Fruit fly (Drosophila melanogaster): ENCODE data around the gene CG33299.
A peak's percentile ranks its signal among the peaks of the same experiment; 100 is the strongest.

The CG33299 gene

DNA sequence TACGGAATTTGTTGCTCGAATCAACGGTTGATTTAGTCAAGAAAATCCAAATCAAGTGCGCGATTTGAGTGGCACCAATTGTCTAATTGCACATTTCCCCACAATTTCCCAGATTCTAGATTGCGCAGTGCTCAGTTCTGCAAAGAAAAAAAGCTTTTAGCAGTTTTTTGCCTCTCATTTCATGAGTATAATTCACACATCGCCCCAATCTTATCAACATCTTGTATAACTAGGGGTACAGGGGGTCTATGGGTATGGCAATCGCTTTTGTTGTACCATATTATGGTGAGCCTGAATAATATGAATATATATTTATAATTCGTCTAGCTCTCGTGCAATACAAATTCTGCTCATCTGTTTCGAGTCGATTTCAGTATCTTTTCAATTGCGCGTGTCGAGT is 37.5 kb upstream of the CG33299 start:
- TF ChIP-seq fd96Ca (GFP tag; IDR thresholded peaks at IDR 0.05) (no peak), CG13204 (GFP tag; optimal IDR thresholded peaks at IDR 0.05) (no peak), Pif1B (GFP tag; optimal IDR thresholded peaks at IDR 0.05) (no peak), CG12605 (GFP tag; IDR thresholded peaks at IDR 0.05) (no peak), CG8159 (tag; optimal IDR thresholded peaks at IDR 0.05) (no peak), CG14655 (GFP tag; optimal IDR thresholded peaks at IDR 0.05) (no peak), EcR (GFP tag; optimal IDR thresholded peaks at IDR 0.05) (no peak), Ets98B (GFP tag; IDR thresholded peaks at IDR 0.05) (no peak), CG34367 (tag; optimal IDR thresholded peaks at IDR 0.05) (no peak), Pif1A (GFP tag; optimal IDR thresholded peaks at IDR 0.05) (no peak), Snoo (tag; optimal IDR thresholded peaks at IDR 0.05) (no peak), CG32121 (GFP tag; IDR thresholded peaks at IDR 0.05) (no peak)

DNA sequence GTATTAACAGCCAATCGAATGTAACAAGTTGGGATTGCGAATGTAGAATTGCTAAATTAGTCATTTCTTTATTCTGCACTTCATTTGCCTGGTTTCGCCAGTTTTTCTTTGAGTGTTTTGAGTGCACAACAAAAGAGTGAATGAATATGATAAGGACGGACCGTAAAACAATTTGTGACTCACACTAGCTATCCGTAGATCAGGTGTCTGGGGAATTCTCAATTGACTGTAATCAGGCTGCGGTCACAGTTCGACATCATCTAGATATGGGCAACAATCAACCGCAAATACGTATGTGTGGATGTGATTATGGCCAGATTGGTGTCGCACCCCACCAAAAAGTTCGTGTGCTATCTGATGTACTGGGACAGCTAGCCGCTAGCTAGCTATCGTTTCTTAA is 36.5 kb upstream of the CG33299 start:
- TF ChIP-seq CG32121 (GFP tag; IDR thresholded peaks at IDR 0.05): no peak
- no peak for TF ChIP-seq CG8301 (tag; optimal IDR thresholded peaks at IDR 0.05)
- no peak for TF ChIP-seq CG10348 (GFP tag; IDR thresholded peaks at IDR 0.05)
- no peak for TF ChIP-seq D1 (tag; optimal IDR thresholded peaks at IDR 0.05)
- no peak for TF ChIP-seq CG17806 (tag; optimal IDR thresholded peaks at IDR 0.05)
- no peak for TF ChIP-seq EcR (GFP tag; optimal IDR thresholded peaks at IDR 0.05)
- no peak for TF ChIP-seq CG12605 (GFP tag; IDR thresholded peaks at IDR 0.05)

DNA sequence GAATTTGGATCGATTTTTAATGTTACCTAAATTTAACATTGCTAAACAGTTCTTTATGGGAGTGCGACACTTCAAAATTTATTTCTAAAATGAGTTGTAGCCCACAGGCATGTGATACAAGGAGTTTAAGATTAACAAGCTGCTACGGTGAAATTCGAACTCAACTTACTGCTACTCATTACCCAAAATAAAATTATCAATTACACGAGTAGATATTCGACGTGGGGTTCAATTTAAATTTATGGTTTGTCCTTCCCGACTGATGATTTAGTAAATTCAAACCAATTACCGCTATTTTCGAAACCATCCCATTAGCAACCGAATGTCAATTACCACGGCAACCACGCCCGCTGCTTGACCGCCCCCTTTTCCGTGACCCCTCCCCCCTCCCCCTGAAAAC is 31.2 kb upstream of the CG33299 start, which contains the start of gene CG31882:
Gene CG31882 (minus strand): TSS at position 101 of the 400 bp plus-strand sequence.
- TF ChIP-seq CG13204 (GFP tag; optimal IDR thresholded peaks at IDR 0.05): no peak
- TF ChIP-seq CG15710 (tag; optimal IDR thresholded peaks at IDR 0.05): no peak

DNA sequence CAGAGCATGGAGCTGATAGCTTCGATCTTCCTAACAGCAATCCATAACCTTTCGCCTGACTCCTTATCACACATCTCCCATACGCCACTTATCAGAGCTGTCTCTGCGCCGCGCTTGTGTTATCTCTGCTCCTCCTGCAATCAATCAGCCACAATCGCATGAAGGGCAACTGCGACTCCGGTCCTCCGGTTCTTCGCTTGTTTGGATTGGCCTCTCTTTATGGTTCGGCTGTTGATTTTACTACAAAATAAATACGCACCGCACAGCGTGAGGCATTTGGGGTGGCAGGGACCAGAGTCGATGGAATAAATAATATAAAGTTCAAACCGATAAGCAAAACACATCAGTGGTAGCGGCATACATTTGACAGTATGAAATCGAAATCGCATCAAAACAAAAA is 23.3 kb upstream of the CG33299 start:
- TF ChIP-seq CG32121 (GFP tag; IDR thresholded peaks at IDR 0.05) (no peak), fd96Ca (GFP tag; IDR thresholded peaks at IDR 0.05) (no peak), Ets98B (GFP tag; IDR thresholded peaks at IDR 0.05) (peak; percentile 33; the same call in 1 of the 2 replicates)

DNA sequence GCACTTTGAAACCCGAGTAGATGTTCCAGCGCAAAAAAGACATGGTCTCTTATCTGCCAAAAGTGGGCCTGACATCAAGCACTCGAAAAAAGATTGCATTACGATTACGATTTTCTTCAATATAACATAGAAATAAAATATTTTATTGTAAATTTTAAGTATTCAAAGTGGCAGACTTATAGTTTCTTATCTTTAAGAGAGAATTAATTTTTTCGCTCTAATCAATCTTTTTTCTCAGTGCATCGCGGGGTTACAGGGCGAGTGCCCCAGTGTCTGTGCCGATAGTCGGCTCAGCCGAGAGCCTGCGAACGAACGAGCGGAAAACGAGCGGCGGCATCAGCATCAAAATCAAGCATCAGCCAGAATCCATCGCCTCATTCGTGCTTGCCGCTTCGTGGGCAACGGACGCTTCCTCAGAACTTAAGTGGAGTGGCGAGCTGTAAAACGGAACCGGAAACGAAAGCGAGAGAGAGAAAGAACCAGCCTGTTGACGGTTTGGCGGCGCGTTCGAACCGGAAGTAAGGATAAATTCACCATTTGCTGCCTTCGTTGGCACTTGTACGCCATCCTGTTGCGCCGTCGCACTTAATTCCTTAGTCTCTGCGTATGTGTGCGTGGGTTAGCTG is 22.5 kb upstream of the CG33299 start, which contains the start of gene Apoltp:
Gene Apoltp (plus strand): TSS at position 369 of the 626 bp plus-strand sequence.
- TF ChIP-seq CG17806 (tag; optimal IDR thresholded peaks at IDR 0.05) (peak; percentile 81), CG8159 (tag; optimal IDR thresholded peaks at IDR 0.05) (peak; percentile 85), CG14655 (GFP tag; optimal IDR thresholded peaks at IDR 0.05) (peak; percentile 78), Pif1B (GFP tag; optimal IDR thresholded peaks at IDR 0.05) (peak; percentile 73), fd96Ca (GFP tag; IDR thresholded peaks at IDR 0.05) (peak; percentile 73), CG13204 (GFP tag; optimal IDR thresholded peaks at IDR 0.05) (peak; percentile 27), CG32121 (GFP tag; IDR thresholded peaks at IDR 0.05) (peak; percentile 83), CG8301 (tag; optimal IDR thresholded peaks at IDR 0.05) (peak; percentile 69), D1 (tag; optimal IDR thresholded peaks at IDR 0.05) (peak; percentile 59), EcR (GFP tag; optimal IDR thresholded peaks at IDR 0.05) (peak; percentile 50), Ets98B (GFP tag; IDR thresholded peaks at IDR 0.05) (peak; percentile 77), CG34367 (tag; optimal IDR thresholded peaks at IDR 0.05) (peak; percentile 27), CG4496 (GFP tag; IDR thresholded peaks at IDR 0.05) (peak; percentile 73), Snoo (tag; optimal IDR thresholded peaks at IDR 0.05) (peak; percentile 77), CG15710 (tag; optimal IDR thresholded peaks at IDR 0.05) (peak; percentile 58), gl (tag; optimal IDR thresholded peaks at IDR 0.05) (no peak), rn (GFP tag; IDR thresholded peaks at IDR 0.05) (peak; percentile 49; the same call in 1 of the 2 replicates), CG10348 (GFP tag; IDR thresholded peaks at IDR 0.05) (0 out of 2 replicates have a peak, but pooled peaks have one; percentile 11), Pif1A (GFP tag; optimal IDR thresholded peaks at IDR 0.05) (peak; percentile 77), CG9948 (tag; optimal IDR thresholded peaks at IDR 0.05) (peak; percentile 60), CG12605 (GFP tag; IDR thresholded peaks at IDR 0.05) (peak; percentile 82)

DNA sequence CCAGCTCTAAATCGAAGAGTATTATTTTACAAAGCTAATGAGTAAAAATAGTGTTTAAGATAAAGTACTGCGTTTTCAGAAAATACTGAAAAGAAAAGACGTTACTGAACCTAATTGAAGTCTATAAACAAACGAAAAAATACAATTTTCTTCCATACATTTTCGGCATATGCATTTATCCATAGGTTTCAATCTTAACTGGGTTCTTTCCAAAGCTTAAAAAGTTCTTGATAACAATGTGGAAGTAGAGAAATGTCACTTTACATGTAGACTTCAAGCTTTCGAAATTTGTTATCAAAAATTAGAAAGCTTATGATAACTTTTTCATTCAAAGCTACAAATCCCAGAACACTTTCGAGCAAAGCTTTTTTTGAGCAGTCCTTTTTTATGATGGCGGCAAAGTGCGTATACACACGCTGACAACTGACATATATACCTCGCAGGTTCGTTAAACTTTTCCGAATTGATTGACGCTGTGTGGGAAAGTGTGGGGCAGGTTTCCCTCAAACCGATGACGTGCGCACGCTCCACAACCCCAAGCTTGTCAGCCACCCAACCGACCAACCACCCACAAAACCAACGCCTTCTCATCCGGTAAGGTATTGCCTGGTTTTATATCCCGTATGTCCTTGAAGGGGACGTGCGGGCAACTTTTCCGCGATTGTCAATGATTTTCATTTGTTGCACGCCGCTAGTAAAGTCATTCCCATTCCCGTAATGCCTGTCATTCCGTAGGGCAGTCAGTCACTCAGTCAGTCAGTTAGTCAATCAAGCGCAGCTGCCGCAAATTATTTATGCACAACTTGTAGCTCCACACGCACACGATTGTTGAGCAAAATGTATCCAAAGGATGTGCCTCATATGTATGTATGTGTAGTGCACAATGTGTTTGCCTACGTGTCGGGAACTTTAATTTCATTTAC is 1.1 kb downstream of the CG33299 start:
- TF ChIP-seq CG8159 (tag; optimal IDR thresholded peaks at IDR 0.05) (no peak), CG15710 (tag; optimal IDR thresholded peaks at IDR 0.05) (no peak), CG32121 (GFP tag; IDR thresholded peaks at IDR 0.05) (no peak)

DNA sequence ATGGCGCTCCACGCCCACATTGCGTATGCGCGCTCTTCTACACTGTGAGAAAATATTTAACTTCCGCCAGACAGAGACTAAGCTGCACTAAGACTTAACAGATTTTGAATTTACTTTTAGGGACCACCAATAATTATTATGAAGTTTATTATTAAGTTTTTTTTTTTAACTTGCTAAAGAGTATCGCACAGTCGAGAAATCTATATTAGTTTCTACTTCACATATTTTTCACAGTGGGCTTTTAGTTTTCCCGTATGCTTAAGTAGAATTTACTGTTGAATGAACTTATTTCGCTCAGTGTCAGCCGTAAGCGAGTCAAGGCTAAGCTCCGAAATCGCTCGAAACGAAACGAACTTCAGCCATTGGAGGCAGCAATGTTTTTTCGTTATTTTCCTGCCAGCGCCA is 4.1 kb downstream of the CG33299 start:
- no peak for TF ChIP-seq CG12605 (GFP tag; IDR thresholded peaks at IDR 0.05)
- peak; percentile 64 for TF ChIP-seq CG8159 (tag; optimal IDR thresholded peaks at IDR 0.05)
- TF ChIP-seq D1 (tag; optimal IDR thresholded peaks at IDR 0.05): no peak
- 0 out of 3 replicates have a peak, but pooled peaks have one; percentile 34 for TF ChIP-seq fd96Ca (GFP tag; IDR thresholded peaks at IDR 0.05)
- TF ChIP-seq CG14655 (GFP tag; optimal IDR thresholded peaks at IDR 0.05): peak; percentile 52
- TF ChIP-seq Pif1B (GFP tag; optimal IDR thresholded peaks at IDR 0.05): peak; percentile 26
- TF ChIP-seq CG4496 (GFP tag; IDR thresholded peaks at IDR 0.05): peak; percentile 45; the same call in 1 of the 3 replicates
- peak; percentile 39 for TF ChIP-seq CG9948 (tag; optimal IDR thresholded peaks at IDR 0.05)
- TF ChIP-seq CG15710 (tag; optimal IDR thresholded peaks at IDR 0.05): peak; percentile 52
- TF ChIP-seq Pif1A (GFP tag; optimal IDR thresholded peaks at IDR 0.05): peak; percentile 38
- no peak for TF ChIP-seq CG8301 (tag; optimal IDR thresholded peaks at IDR 0.05)

All from whole organism, pupa.